Worm (Caenorhabditis elegans) whole organism, early embryonic: ENCODE data around the gene sre-37.
A peak's percentile ranks its signal among the peaks of the same experiment; 100 is the strongest.
"Not testable (repeated sequence)": the region's sequence is repeated elsewhere in the genome, so short reads cannot be mapped to it uniquely, and the experiment has no call there.

Experiments
- B0310.2 ChIP-seq: sonication (generic microtip); optimal IDR thresholded peaks from 2 replicates; lab custom pipeline; 2016; ENCODE audit warnings: mild to moderate bottlenecking, missing genetic modification characterization, missing compliant biosample characterization
- F13C5.2 ChIP-seq: sonication (generic microtip); optimal IDR thresholded peaks from 2 replicates; lab custom pipeline; 2017; ENCODE audit warnings: mild to moderate bottlenecking, missing genetic modification characterization, inconsistent platforms, missing compliant biosample characterization
- aly-1 ChIP-seq: sonication (generic microtip); optimal IDR thresholded peaks from 2 replicates; lab custom pipeline; 2016; ENCODE audit warnings: missing genetic modification characterization, missing compliant biosample characterization
- ama-1 ChIP-seq: fragments of 150-350 bp; optimal IDR thresholded peaks from 2 replicates; lab custom pipeline; 2014
- ceh-13 ChIP-seq: fragments of 200-800 bp; sonication (Bioruptor generic); optimal IDR thresholded peaks from 2 replicates; lab custom pipeline; 2018; ENCODE audit warnings: mild to moderate bottlenecking, missing genetic modification characterization, missing compliant biosample characterization
- ceh-36 ChIP-seq: sonication (generic microtip); optimal IDR thresholded peaks from 2 replicates; lab custom pipeline; 2016; ENCODE audit warnings: missing genetic modification characterization, inconsistent platforms, missing compliant biosample characterization
- ets-7 ChIP-seq: sonication (generic microtip); optimal IDR thresholded peaks from 2 replicates; lab custom pipeline; 2016; ENCODE audit warnings: missing genotype, missing genetic modification characterization, missing compliant biosample characterization
- flt-1 ChIP-seq: fragments of 200-800 bp; sonication (Bioruptor generic); IDR thresholded peaks from 2 replicates; pipeline ENCODE4 v1.3.6; 2022; ENCODE audit warnings: missing genetic modification characterization, missing compliant biosample characterization
- hmbx-1 ChIP-seq: sonication (generic microtip); optimal IDR thresholded peaks from 2 replicates; lab custom pipeline; 2016; ENCODE audit warnings: mild to moderate bottlenecking, missing genetic modification characterization, missing compliant biosample characterization
- hmg-4 ChIP-seq: fragments of 200-800 bp; sonication (Bioruptor generic); optimal IDR thresholded peaks from 2 replicates; lab custom pipeline; 2018; ENCODE audit warnings: mild to moderate bottlenecking, missing genetic modification characterization, missing compliant biosample characterization
- hnd-1 ChIP-seq: sonication (generic microtip); optimal IDR thresholded peaks from 2 replicates; lab custom pipeline; 2016; ENCODE audit warnings: missing genetic modification characterization, missing compliant biosample characterization
- pes-1 ChIP-seq: fragments of 200-800 bp; sonication (Bioruptor generic); IDR thresholded peaks from 2 replicates; pipeline ENCODE4 v1.3.6; 2022; ENCODE audit warnings: missing genetic modification reagents, missing genetic modification characterization, missing compliant biosample characterization
- scrt-1 ChIP-seq: fragments of 200-800 bp; sonication (Bioruptor generic); IDR thresholded peaks from 2 replicates; pipeline ENCODE4 v1.3.6; 2022; ENCODE audit warnings: missing genetic modification characterization, missing compliant biosample characterization
- sea-1 ChIP-seq: fragments of 200-800 bp; sonication (Bioruptor generic); conservative IDR thresholded peaks from 2 replicates; pipeline ENCODE4 v1.3.6; 2022; ENCODE audit warnings: missing genetic modification characterization, missing compliant biosample characterization
- tbx-11 ChIP-seq: fragments of 200-800 bp; sonication (Bioruptor generic); IDR thresholded peaks from 2 replicates; pipeline ENCODE4 v1.3.6; 2022; ENCODE audit warnings: missing genetic modification characterization, missing compliant biosample characterization
- tbx-37 ChIP-seq: fragments of 200-800 bp; sonication (Bioruptor generic); conservative IDR thresholded peaks from 2 replicates; pipeline ENCODE4 v1.3.6; 2022; ENCODE audit warnings: missing genetic modification reagents, missing genetic modification characterization, missing compliant biosample characterization
- tra-4 ChIP-seq: sonication (generic microtip); optimal IDR thresholded peaks from 2 replicates; lab custom pipeline; 2017; ENCODE audit warnings: missing genetic modification characterization, missing compliant biosample characterization

The sre-37 gene

DNA sequence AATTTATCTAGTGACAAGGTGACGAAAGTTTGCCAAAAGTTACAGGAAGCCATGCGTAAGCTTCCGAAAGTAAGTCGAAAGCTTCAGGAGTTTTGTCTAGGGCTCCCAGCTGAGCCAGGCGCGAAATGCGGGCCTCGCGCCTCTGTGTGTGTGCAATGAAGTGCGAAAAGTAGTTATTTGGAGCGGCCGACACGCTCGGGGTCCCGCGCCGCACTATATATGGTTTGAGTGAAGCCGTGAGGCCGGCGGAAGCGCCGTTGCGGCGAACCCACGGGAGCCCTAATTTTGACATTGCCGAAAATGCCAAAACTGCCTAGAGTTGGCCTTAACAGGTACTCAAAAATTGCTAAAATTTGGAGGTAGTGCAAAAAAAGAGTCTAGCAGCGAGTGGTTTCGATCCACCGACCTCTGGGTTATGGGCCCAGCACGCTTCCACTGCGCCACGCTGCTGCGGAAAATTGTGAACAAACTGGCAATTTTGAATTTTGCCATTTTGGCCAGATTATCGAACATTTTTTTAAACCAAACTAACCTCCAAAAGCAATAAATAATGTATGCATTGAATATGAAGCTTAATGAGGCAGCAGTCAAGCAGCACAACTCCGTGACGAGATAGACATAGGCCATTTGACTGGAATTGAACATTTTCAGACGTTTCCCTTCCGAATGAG lies 30.3 kb upstream of the sre-37 start:
- TF ChIP-seq hmg-4 (GFP tag; lab: Kevin White, UChicago): no peak
- no peak for TF ChIP-seq tra-4
- no peak for TF ChIP-seq B0310.2
- no peak for TF ChIP-seq ceh-13 (GFP tag; lab: Kevin White, UChicago)
- no peak for TF ChIP-seq hmbx-1 (tag; lab: Kevin White, UChicago)
- no peak for TF ChIP-seq ets-7 (tag; lab: Kevin White, UChicago)
- no peak for TF ChIP-seq sea-1 (GFP tag; lab: Robert Waterston, UW)
- TF ChIP-seq F13C5.2 (tag; lab: Kevin White, UChicago): no peak

DNA sequence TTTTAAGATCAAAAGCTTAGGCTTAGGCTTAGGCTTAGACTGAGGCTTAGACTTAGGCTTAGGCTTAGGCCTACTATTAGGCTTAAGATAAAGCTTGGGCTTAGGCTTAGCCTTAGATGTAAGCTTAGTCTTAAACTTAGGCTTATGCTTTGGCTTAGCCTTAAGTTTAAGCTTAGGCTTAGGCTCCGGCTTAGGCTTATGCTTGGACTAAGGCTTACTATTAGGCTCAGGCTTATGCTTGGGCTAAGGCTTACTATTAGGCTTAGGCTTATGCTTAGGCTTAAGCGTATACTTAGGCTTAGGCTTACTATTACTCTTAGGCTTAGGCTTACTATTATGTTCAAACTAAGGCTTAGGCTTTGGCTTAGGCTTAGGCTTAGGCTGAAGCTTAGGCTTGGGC lies 28.9 kb upstream of the sre-37 start:
- TF ChIP-seq hmg-4 (GFP tag; lab: Kevin White, UChicago): no peak
- TF ChIP-seq ceh-36 (tag; lab: Kevin White, UChicago): peak; percentile 82

DNA sequence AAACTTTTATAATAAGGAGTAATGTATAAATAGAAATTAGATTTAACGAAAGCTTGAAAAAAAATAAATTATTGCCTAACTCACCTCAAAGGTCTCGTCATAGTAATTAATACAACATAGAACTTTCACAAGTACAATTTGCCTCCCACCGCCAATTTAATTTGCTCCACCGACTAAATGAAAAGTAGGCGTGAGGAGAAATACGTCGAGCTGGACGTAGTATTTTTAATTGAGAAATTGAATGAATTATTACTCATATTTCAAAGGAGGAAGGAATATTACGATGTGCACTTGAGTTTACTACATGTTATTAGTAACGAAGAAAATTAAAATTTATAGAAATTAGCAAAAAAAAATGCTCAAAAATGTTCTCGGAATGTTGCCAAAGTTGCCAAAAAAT lies 27.2 kb upstream of the sre-37 start, which contains the start of gene Y57A10C.9:
TSS of gene Y57A10C.9 (minus strand) at position 101 of the 400 bp plus-strand sequence.
- no peak for TF ChIP-seq tbx-11 (GFP tag; lab: Robert Waterston, UW)

ce11 chrII:12441164-12441563 lies 24.5 kb upstream of the sre-37 start, which contains the start of gene Y57A10C.10:
Y57A10C.10 (minus strand) TSS chrII:12441264.
- not testable (repeated sequence) for TF ChIP-seq flt-1 (GFP tag; lab: Robert Waterston, UW); hmbx-1 (tag; lab: Kevin White, UChicago); hnd-1 (tag; lab: Kevin White, UChicago)

- TF ChIP-seq flt-1 (GFP tag; lab: Robert Waterston, UW): no peak
- no peak for TF ChIP-seq ceh-36 (tag; lab: Kevin White, UChicago)
- TF ChIP-seq ceh-13 (GFP tag; lab: Kevin White, UChicago): no peak
- TF ChIP-seq sea-1 (GFP tag; lab: Robert Waterston, UW): no peak
- TF ChIP-seq B0310.2: no peak
- TF ChIP-seq hmbx-1 (tag; lab: Kevin White, UChicago): no peak
- TF ChIP-seq ets-7 (tag; lab: Kevin White, UChicago): no peak
- TF ChIP-seq tbx-37: no peak
Observed at ce11 chrII:12444679-12445376, 20.8 kb upstream of the sre-37 start, which contains the start of the genes W05H5.1 and pitr-6. W05H5.1 (minus strand) TSS chrII:12444779. pitr-6 (plus strand) TSS chrII:12445326.

- no peak for TF ChIP-seq B0310.2
- TF ChIP-seq flt-1 (GFP tag; lab: Robert Waterston, UW): no peak
- TF ChIP-seq ceh-13 (GFP tag; lab: Kevin White, UChicago): no peak
- no peak for TF ChIP-seq scrt-1 (GFP tag; lab: Robert Waterston, UW)
- no peak for TF ChIP-seq tbx-37
- TF ChIP-seq pes-1: no peak
- TF ChIP-seq tbx-11 (GFP tag; lab: Robert Waterston, UW): no peak
- TF ChIP-seq hmbx-1 (tag; lab: Kevin White, UChicago): no peak
- no peak for TF ChIP-seq F13C5.2 (tag; lab: Kevin White, UChicago)
- TF ChIP-seq hmg-4 (GFP tag; lab: Kevin White, UChicago): no peak
- TF ChIP-seq ets-7 (tag; lab: Kevin White, UChicago): no peak
- no peak for TF ChIP-seq ceh-36 (tag; lab: Kevin White, UChicago)
- TF ChIP-seq hnd-1 (tag; lab: Kevin White, UChicago): no peak
- no peak for TF ChIP-seq tra-4
- TF ChIP-seq aly-1: no peak
- no peak for TF ChIP-seq sea-1 (GFP tag; lab: Robert Waterston, UW)
- no peak for TF ChIP-seq ama-1 (lab: Kevin White, UChicago)
Observed at ce11 chrII:12448241-12448640, 17.4 kb upstream of the sre-37 start, which contains the start of gene srh-27. srh-27 (plus strand) TSS chrII:12448541.

ce11 chrII:12449849-12450248 lies 15.8 kb upstream of the sre-37 start, which contains the start of gene sre-34:
sre-34 (plus strand) TSS chrII:12450149.
- TF ChIP-seq ama-1 (lab: Kevin White, UChicago) (no peak), hmbx-1 (tag; lab: Kevin White, UChicago) (no peak), scrt-1 (GFP tag; lab: Robert Waterston, UW) (no peak), ceh-36 (tag; lab: Kevin White, UChicago) (no peak), ceh-13 (GFP tag; lab: Kevin White, UChicago) (no peak), B0310.2 (no peak), ets-7 (tag; lab: Kevin White, UChicago) (no peak), flt-1 (GFP tag; lab: Robert Waterston, UW) (no peak), tbx-37 (no peak), pes-1 (no peak), tra-4 (no peak), tbx-11 (GFP tag; lab: Robert Waterston, UW) (no peak), hmg-4 (GFP tag; lab: Kevin White, UChicago) (no peak), aly-1 (no peak), sea-1 (GFP tag; lab: Robert Waterston, UW) (no peak), hnd-1 (tag; lab: Kevin White, UChicago) (no peak), F13C5.2 (tag; lab: Kevin White, UChicago) (no peak)
